Fruit fly (Drosophila melanogaster) whole organism, prepupa: Measurements from ENCODE around the gene Kr-h1.

Experiments used
- CG10669 ChIP-seq: fragments of 200-800 bp; sonication (Bioruptor generic); optimal IDR thresholded peaks from 3 replicates; lab custom pipeline; 2018; ENCODE audit warnings: missing biosample characterization, mild to moderate bottlenecking, missing genetic modification characterization, moderate library complexity
- CG31627 ChIP-seq: fragments of 200-800 bp; sonication (Bioruptor generic); optimal IDR thresholded peaks from 3 replicates; lab custom pipeline; 2016; ENCODE audit warnings: missing biosample characterization, missing genetic modification characterization
- CG34406 ChIP-seq: fragments of 200-800 bp; sonication (Bioruptor generic); optimal IDR thresholded peaks from 3 replicates; lab custom pipeline; 2016; ENCODE audit warnings: missing biosample characterization, missing genetic modification characterization
- CG6854 ChIP-seq: fragments of 200-800 bp; sonication (Bioruptor generic); optimal IDR thresholded peaks from 2 replicates; lab custom pipeline; 2017; ENCODE audit warnings: missing biosample characterization, mild to moderate bottlenecking, missing genetic modification characterization
- Eip75B ChIP-seq: fragments of 200-800 bp; sonication (Bioruptor generic); optimal IDR thresholded peaks from 3 replicates; lab custom pipeline; 2016; ENCODE audit warnings: missing biosample characterization, missing genetic modification characterization
- Gug ChIP-seq: fragments of 200-800 bp; sonication (Bioruptor generic); IDR thresholded peaks from 2 replicates; pipeline ENCODE4 v1.3.6; 2022; ENCODE audit warnings: missing biosample characterization, missing genetic modification characterization
- Hr39 ChIP-seq: fragments of 200-800 bp; sonication (Bioruptor generic); optimal IDR thresholded peaks from 2 replicates; lab custom pipeline; 2016; ENCODE audit warnings: missing biosample characterization, missing genetic modification characterization
- OdsH ChIP-seq: fragments of 200-800 bp; sonication (Bioruptor generic); optimal IDR thresholded peaks from 3 replicates; lab custom pipeline; 2016; ENCODE audit warnings: missing biosample characterization, missing genetic modification characterization
- dac ChIP-seq: fragments of 200-800 bp; sonication (Bioruptor generic); optimal IDR thresholded peaks from 2 replicates; lab custom pipeline; 2017; ENCODE audit warnings: missing biosample characterization, mild to moderate bottlenecking, missing genetic modification characterization
- svp ChIP-seq: fragments of 200-800 bp; sonication (Bioruptor generic); peaks from one replicate; lab custom pipeline; 2016; ENCODE audit warnings: missing biosample characterization, missing genetic modification characterization

- TF ChIP-seq CG6854 (GFP tag; lab: Kevin White, UChicago) (peak; percentile 95), CG10669 (peak; percentile 89), Eip75B (GFP tag; lab: Kevin White, UChicago) (peak; percentile 97), dac (GFP tag; lab: Kevin White, UChicago) (peak; percentile 92), svp (peak; percentile 98), Gug (GFP tag; lab: Robert Waterston, UW) (peak; percentile 89), OdsH (GFP tag; lab: Kevin White, UChicago) (peak; percentile 95), Hr39 (GFP tag; lab: Kevin White, UChicago) (peak; percentile 93), CG34406 (peak; percentile 96), CG31627 (GFP tag; lab: Kevin White, UChicago) (peak; percentile 94)
Observed at dm6 chr2L:6051212-6051621, 31.2 kb upstream of the Kr-h1 start.
